Worm (Caenorhabditis elegans) whole organism, young adult: ENCODE results near the gene F47B8.3.

Experiments used
- B0336.3 ChIP-seq: fragments of 200-800 bp; sonication (Bioruptor generic); IDR thresholded peaks from 2 replicates; pipeline ENCODE4 v1.3.6; 2022; ENCODE audit warnings: missing genetic modification characterization, missing compliant biosample characterization
- F33H1.4 ChIP-seq: fragments of 200-800 bp; sonication (Bioruptor generic); IDR thresholded peaks from 2 replicates; pipeline ENCODE4 v1.3.6; 2022; ENCODE audit warnings: missing genetic modification reagents, missing genetic modification characterization, missing compliant biosample characterization
- F49E8.2 ChIP-seq: sonication (generic microtip); optimal IDR thresholded peaks from 3 replicates; lab custom pipeline; 2017; ENCODE audit warnings: missing genetic modification characterization, mild to moderate bottlenecking, missing compliant biosample characterization, antibody characterized with exemption, moderate library complexity; ENCODE audit not compliant: insufficient read depth
- F57A8.1 ChIP-seq: fragments of 200-800 bp; sonication (Bioruptor generic); optimal IDR thresholded peaks from 2 replicates; lab custom pipeline; 2018; ENCODE audit warnings: mild to moderate bottlenecking, missing genetic modification characterization, moderate library complexity, missing compliant biosample characterization
- K11D2.4 ChIP-seq: fragments of 200-800 bp; sonication (Bioruptor generic); IDR thresholded peaks from 2 replicates; pipeline ENCODE4 v1.3.6; 2022; ENCODE audit warnings: missing genetic modification reagents, missing genetic modification characterization, missing compliant biosample characterization
- T07F8.4 ChIP-seq: sonication (generic microtip); optimal IDR thresholded peaks from 2 replicates; lab custom pipeline; 2016; ENCODE audit warnings: mild to moderate bottlenecking, missing genetic modification characterization, moderate library complexity, missing compliant biosample characterization
- ZK185.1 ChIP-seq: sonication (generic microtip); optimal IDR thresholded peaks from 2 replicates; lab custom pipeline; 2016; ENCODE audit warnings: mild to moderate bottlenecking, missing genetic modification characterization, missing compliant biosample characterization; ENCODE audit not compliant: poor library complexity, severe bottlenecking
- akir-1 ChIP-seq: fragments of 200-800 bp; sonication (Bioruptor generic); optimal IDR thresholded peaks from 2 replicates; lab custom pipeline; 2018; ENCODE audit warnings: mild to moderate bottlenecking, missing genetic modification characterization, moderate library complexity, missing compliant biosample characterization
- ama-1 ChIP-seq, 3 experiments: fragments of 150-350 bp in 1 of 3; sonication (generic microtip) in 2 of 3; optimal IDR thresholded peaks; 2 replicates each; lab custom pipeline; 2014 to 2018; ENCODE audit warnings: missing biosample characterization in 2 of 3, missing genetic modification characterization in 2 of 3, missing genetic modification reagents in 2 of 3
- aptf-3 ChIP-seq: fragments of 200-800 bp; sonication (Bioruptor generic); IDR thresholded peaks from 2 replicates; pipeline ENCODE4 v1.3.6; 2022; ENCODE audit warnings: missing genetic modification characterization, missing compliant biosample characterization
- attf-3 ChIP-seq: fragments of 200-800 bp; sonication (Bioruptor generic); conservative IDR thresholded peaks from 2 replicates; pipeline ENCODE4 v1.3.6; 2022; ENCODE audit warnings: missing genetic modification reagents, missing genetic modification characterization, missing compliant biosample characterization
- dox-1 ChIP-seq: fragments of 200-800 bp; sonication (Bioruptor generic); IDR thresholded peaks from 2 replicates; pipeline ENCODE4 v1.3.6; 2022; ENCODE audit warnings: missing genetic modification reagents, missing genetic modification characterization, missing compliant biosample characterization
- dpl-1 ChIP-seq: fragments of 150-350 bp; optimal IDR thresholded peaks from 2 replicates; lab custom pipeline; 2014; ENCODE audit warnings: missing biosample characterization, missing genetic modification reagents, missing genetic modification characterization
- fkh-3 ChIP-seq: sonication (generic microtip); optimal IDR thresholded peaks from 2 replicates; lab custom pipeline; 2016; ENCODE audit warnings: mild to moderate bottlenecking, missing genetic modification characterization, missing compliant biosample characterization
- him-1 ChIP-seq: sonication (generic microtip); optimal IDR thresholded peaks from 2 replicates; lab custom pipeline; 2016; ENCODE audit warnings: missing genotype, missing genetic modification reagents, missing genetic modification characterization, missing compliant biosample characterization
- lin-40 ChIP-seq: sonication (generic microtip); optimal IDR thresholded peaks from 2 replicates; lab custom pipeline; 2016; ENCODE audit warnings: missing genetic modification characterization, mild to moderate bottlenecking, missing compliant biosample characterization, missing genotype, missing genetic modification reagents
- madf-10 ChIP-seq: sonication (generic microtip); optimal IDR thresholded peaks from 2 replicates; lab custom pipeline; 2016; ENCODE audit warnings: mild to moderate bottlenecking, missing genetic modification characterization, missing compliant biosample characterization
- mcd-1 ChIP-seq: fragments of 200-800 bp; sonication (Bioruptor generic); IDR thresholded peaks from 2 replicates; pipeline ENCODE4 v1.3.6; 2022; ENCODE audit warnings: missing genetic modification reagents, missing genetic modification characterization, missing compliant biosample characterization
- nfya-2 ChIP-seq: fragments of 200-800 bp; sonication (Bioruptor generic); IDR thresholded peaks from 2 replicates; pipeline ENCODE4 v1.3.6; 2022; ENCODE audit warnings: missing genetic modification reagents, missing genetic modification characterization, missing compliant biosample characterization
- nhr-179 ChIP-seq: sonication (generic microtip); optimal IDR thresholded peaks from 2 replicates; lab custom pipeline; 2016; ENCODE audit warnings: mild to moderate bottlenecking, missing genetic modification characterization, missing compliant biosample characterization
- nhr-27 ChIP-seq: fragments of 200-800 bp; sonication (Bioruptor generic); optimal IDR thresholded peaks from 2 replicates; lab custom pipeline; 2018; ENCODE audit warnings: mild to moderate bottlenecking, missing genetic modification characterization, moderate library complexity, missing compliant biosample characterization
- rcor-1 ChIP-seq: fragments of 200-800 bp; sonication (Bioruptor generic); IDR thresholded peaks from 2 replicates; pipeline ENCODE4 v1.3.6; 2022; ENCODE audit warnings: missing genetic modification reagents, missing genetic modification characterization, missing compliant biosample characterization
- rec-8 ChIP-seq, 2 experiments: sonication (generic microtip); optimal IDR thresholded peaks; 2 replicates each; lab custom pipeline; 2016; ENCODE audit warnings: mild to moderate bottlenecking in 2 of 2, missing genetic modification characterization in 2 of 2, missing genetic modification reagents in 2 of 2, missing genotype in 2 of 2, missing biosample characterization in 1 of 2, missing compliant biosample characterization in 1 of 2, moderate library complexity in 1 of 2
- snpc-1.1 ChIP-seq: sonication (generic microtip); optimal IDR thresholded peaks from 2 replicates; lab custom pipeline; 2017; ENCODE audit warnings: missing genetic modification characterization, mild to moderate bottlenecking, missing compliant biosample characterization, antibody characterized with exemption, moderate library complexity, missing genotype, missing genetic modification reagents; ENCODE audit not compliant: insufficient read depth
- snpc-3.4 ChIP-seq: sonication (generic microtip); optimal IDR thresholded peaks from 2 replicates; lab custom pipeline; 2017; ENCODE audit warnings: missing genetic modification characterization, mild to moderate bottlenecking, missing compliant biosample characterization, antibody characterized with exemption, moderate library complexity, missing genotype, missing genetic modification reagents
- snpc-4 ChIP-seq, 5 experiments: fragments of 150-350 bp in 1 of 5; sonication (generic microtip) in 4 of 5; optimal IDR thresholded peaks; 2 replicates each; lab custom pipeline; 2014 to 2018; ENCODE audit warnings: missing genetic modification characterization in 5 of 5, missing biosample characterization in 3 of 5, antibody characterized with exemption in 2 of 5, mild to moderate bottlenecking in 2 of 5, missing compliant biosample characterization in 2 of 5, missing genotype in 2 of 5, moderate library complexity in 2 of 5, missing genetic modification reagents in 1 of 5
- somi-1 ChIP-seq: fragments of 200-800 bp; sonication (Bioruptor generic); optimal IDR thresholded peaks from 2 replicates; lab custom pipeline; 2018; ENCODE audit warnings: mild to moderate bottlenecking, missing genetic modification characterization, missing compliant biosample characterization
- sptf-2 ChIP-seq: fragments of 200-800 bp; sonication (Bioruptor generic); optimal IDR thresholded peaks from 2 replicates; lab custom pipeline; 2018; ENCODE audit warnings: mild to moderate bottlenecking, missing genetic modification characterization, missing compliant biosample characterization
- tbx-9 ChIP-seq: sonication (generic microtip); optimal IDR thresholded peaks from 2 replicates; lab custom pipeline; 2016; ENCODE audit warnings: borderline replicate concordance, missing genetic modification characterization, inconsistent platforms, missing compliant biosample characterization
- tlf-1 ChIP-seq: fragments of 200-800 bp; sonication (Bioruptor generic); optimal IDR thresholded peaks from 2 replicates; lab custom pipeline; 2018; ENCODE audit warnings: mild to moderate bottlenecking, missing genetic modification characterization, missing compliant biosample characterization
- unc-62 ChIP-seq: fragments of 150-350 bp; optimal IDR thresholded peaks from 2 replicates; lab custom pipeline; 2014; ENCODE audit warnings: missing biosample characterization, missing genetic modification reagents, missing genetic modification characterization
- xnd-1 ChIP-seq: sonication (generic microtip); optimal IDR thresholded peaks from 2 replicates; lab custom pipeline; 2016; ENCODE audit warnings: missing genotype, missing genetic modification reagents, missing genetic modification characterization, missing compliant biosample characterization
- zfh-2 ChIP-seq: fragments of 200-800 bp; sonication (Bioruptor generic); conservative IDR thresholded peaks from 2 replicates; pipeline ENCODE4 v1.3.6; 2022; ENCODE audit warnings: missing genetic modification reagents, missing genetic modification characterization, missing compliant biosample characterization
- ztf-22 ChIP-seq: fragments of 200-800 bp; sonication (Bioruptor generic); optimal IDR thresholded peaks from 2 replicates; lab custom pipeline; 2018; ENCODE audit warnings: mild to moderate bottlenecking, missing genetic modification characterization, moderate library complexity, missing compliant biosample characterization
- ztf-25 ChIP-seq: fragments of 200-800 bp; sonication (Bioruptor generic); IDR thresholded peaks from 2 replicates; pipeline ENCODE4 v1.3.6; 2022; ENCODE audit warnings: missing genetic modification reagents, missing genetic modification characterization, missing compliant biosample characterization
- ztf-26 ChIP-seq: sonication (generic microtip); optimal IDR thresholded peaks from 2 replicates; lab custom pipeline; 2017; ENCODE audit warnings: missing genetic modification characterization, missing compliant biosample characterization
- ztf-28 ChIP-seq: fragments of 200-800 bp; sonication (Bioruptor generic); IDR thresholded peaks from 2 replicates; pipeline ENCODE4 v1.3.6; 2022; ENCODE audit warnings: missing genetic modification reagents, missing genetic modification characterization, missing compliant biosample characterization

The F47B8.3 gene

DNA sequence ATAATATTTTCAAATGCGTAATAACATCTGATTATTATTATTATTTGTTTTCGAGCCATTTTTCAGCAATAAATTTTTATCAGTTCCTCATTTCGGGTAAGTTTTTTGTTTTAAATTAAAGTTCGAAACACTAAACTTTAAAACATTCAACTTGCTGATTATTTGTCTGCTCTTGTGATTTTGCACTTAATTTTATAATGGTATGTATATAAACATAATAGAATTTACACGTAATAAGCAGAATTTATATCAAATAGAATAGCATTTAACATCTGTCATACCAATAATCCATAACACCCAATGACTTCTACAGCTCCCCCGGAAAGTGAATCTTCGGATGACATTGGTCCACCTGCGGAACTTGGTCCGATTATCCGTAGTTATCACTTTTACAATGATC, 10.3 kb upstream of the F47B8.3 start, which contains the start of gene srm-4:
srm-4 (plus strand) TSS at position 301 of the 400 bp plus-strand sequence.
- TF ChIP-seq madf-10 (no peak), snpc-4 (GFP tag; optimal IDR thresholded peaks at IDR 0.05; lab: Kevin White, UChicago) (no peak), snpc-4 (tag; optimal IDR thresholded peaks at IDR 0.05; lab: Kevin White, UChicago) (no peak)

DNA sequence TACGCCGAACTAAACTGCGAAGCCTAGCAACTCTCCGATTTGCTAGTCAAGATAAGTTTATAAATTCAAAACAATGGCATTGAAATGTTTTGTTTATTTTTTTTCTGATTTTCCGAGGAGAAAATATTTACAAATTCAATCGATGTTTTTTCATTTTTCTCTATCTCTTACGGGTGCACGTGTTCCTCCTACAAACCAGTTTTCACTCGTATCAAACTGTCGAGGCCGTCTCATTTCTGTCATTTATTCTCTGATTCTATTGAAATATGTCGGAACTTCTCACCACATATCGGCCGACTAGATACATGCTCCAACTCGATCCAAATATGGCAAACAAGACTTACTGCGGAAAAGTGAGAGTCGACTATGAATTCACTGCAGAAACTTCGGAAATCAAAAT, 8.7 kb upstream of the F47B8.3 start, which contains the start of gene F47B8.8:
F47B8.8 (plus strand) TSS at position 257 of the 400 bp plus-strand sequence.
- TF ChIP-seq F49E8.2 (tag; lab: Kevin White, UChicago) (no peak), unc-62 (GFP tag; lab: Kevin White, UChicago) (no peak), sptf-2 (GFP tag; lab: Kevin White, UChicago) (no peak), K11D2.4 (GFP tag; lab: Robert Waterston, UW) (no peak), rcor-1 (GFP tag; lab: Robert Waterston, UW) (no peak), ama-1 (optimal IDR thresholded peaks at IDR 0.05; lab: Kevin White, UChicago) (no peak), ama-1 (GFP tag; optimal IDR thresholded peaks at IDR 0.05; lab: Kevin White, UChicago) (no peak), nhr-27 (tag; lab: Kevin White, UChicago) (no peak), xnd-1 (tag; lab: Kevin White, UChicago) (no peak), akir-1 (GFP tag; lab: Kevin White, UChicago) (no peak), T07F8.4 (no peak), ztf-22 (no peak), tbx-9 (tag; lab: Kevin White, UChicago) (no peak), tlf-1 (GFP tag; lab: Kevin White, UChicago) (no peak), mcd-1 (GFP tag; lab: Robert Waterston, UW) (no peak)

DNA sequence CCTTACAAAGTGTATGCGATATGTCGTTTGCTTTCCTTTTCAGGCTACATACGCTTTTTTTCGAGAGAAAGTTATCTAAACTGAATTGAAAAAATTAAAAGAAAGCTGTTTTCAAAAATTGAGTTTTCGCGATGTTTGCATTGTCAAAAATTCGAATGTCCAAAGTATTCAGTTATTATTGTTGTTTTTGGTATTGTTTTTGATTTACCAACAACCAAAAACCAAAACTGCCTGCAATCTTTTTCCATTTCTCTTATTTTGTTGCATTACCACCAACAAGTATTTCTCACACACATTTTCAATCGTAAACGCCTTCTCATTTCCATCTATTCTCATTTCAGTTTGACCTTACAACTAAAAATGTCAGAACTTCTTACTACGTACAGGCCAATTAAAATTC, 6.0 kb upstream of the F47B8.3 start, which contains the start of gene pepm-1:
pepm-1 (plus strand) TSS at position 301 of the 400 bp plus-strand sequence.
- TF ChIP-seq dox-1 (GFP tag; lab: Robert Waterston, UW), result no peak
- no peak for TF ChIP-seq mcd-1 (GFP tag; lab: Robert Waterston, UW)
- TF ChIP-seq B0336.3 (GFP tag; lab: Robert Waterston, UW), result no peak
- no peak for TF ChIP-seq nfya-2 (GFP tag; lab: Robert Waterston, UW)
- no peak for TF ChIP-seq ztf-26 (tag; lab: Kevin White, UChicago)
- TF ChIP-seq tbx-9 (tag; lab: Kevin White, UChicago), result no peak
- TF ChIP-seq attf-3 (GFP tag; lab: Robert Waterston, UW), result no peak
- TF ChIP-seq fkh-3 (tag; lab: Kevin White, UChicago), result no peak
- no peak for TF ChIP-seq zfh-2 (GFP tag; lab: Robert Waterston, UW)
- TF ChIP-seq nhr-179 (tag; lab: Kevin White, UChicago), result no peak
- TF ChIP-seq snpc-3.4, result no peak
- TF ChIP-seq dpl-1, result no peak

DNA sequence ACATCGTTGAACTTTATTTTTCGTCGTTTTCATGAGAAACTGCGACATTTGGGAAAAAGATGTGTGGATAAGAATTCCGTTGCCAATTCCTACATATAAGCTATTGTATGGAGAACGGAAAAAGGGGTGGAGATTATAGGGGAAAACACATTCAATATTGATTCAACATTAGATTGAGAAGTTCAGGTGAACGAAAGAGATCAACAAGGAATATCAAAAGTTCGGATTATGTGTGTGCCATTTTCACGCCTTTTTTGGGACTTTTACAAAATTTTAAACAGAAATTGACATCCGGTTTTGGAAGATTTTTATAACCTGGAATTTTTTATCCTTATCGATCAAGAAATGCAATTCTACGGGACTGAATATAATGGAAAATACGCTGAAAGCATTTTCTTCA, 5.0 kb upstream of the F47B8.3 start, which contains the start of gene F47B8.5:
F47B8.5 (minus strand) TSS at position 101 of the 400 bp plus-strand sequence.
- no peak for TF ChIP-seq him-1
- no peak for TF ChIP-seq ztf-25
- no peak for TF ChIP-seq tbx-9 (tag; lab: Kevin White, UChicago)
- no peak for TF ChIP-seq F33H1.4 (GFP tag; lab: Robert Waterston, UW)
- no peak for TF ChIP-seq T07F8.4
- TF ChIP-seq lin-40 (tag; lab: Kevin White, UChicago), result no peak
- no peak for TF ChIP-seq dpl-1
- TF ChIP-seq F57A8.1 (GFP tag; lab: Kevin White, UChicago), result no peak
- no peak for TF ChIP-seq rec-8 (tag; optimal IDR thresholded peaks at IDR 0.05; lab: Kevin White, UChicago)
- TF ChIP-seq somi-1 (GFP tag; lab: Kevin White, UChicago), result no peak
- no peak for TF ChIP-seq nhr-27 (tag; lab: Kevin White, UChicago)
- TF ChIP-seq K11D2.4 (GFP tag; lab: Robert Waterston, UW), result no peak
- TF ChIP-seq ztf-26 (tag; lab: Kevin White, UChicago), result no peak
- TF ChIP-seq snpc-1.1 (tag; lab: Kevin White, UChicago), result no peak
- no peak for TF ChIP-seq aptf-3 (GFP tag; lab: Robert Waterston, UW)
- TF ChIP-seq ztf-28 (GFP tag; lab: Robert Waterston, UW), result no peak
- TF ChIP-seq ZK185.1 (tag; lab: Kevin White, UChicago), result no peak
